Worm (Caenorhabditis elegans) whole organism, early embryonic: ENCODE results near the gene T26A5.6.

Experiments used
- ama-1 ChIP-seq: fragments of 150-350 bp; optimal IDR thresholded peaks from 2 replicates; lab custom pipeline; 2014
- ceh-13 ChIP-seq: fragments of 200-800 bp; sonication (Bioruptor generic); optimal IDR thresholded peaks from 2 replicates; lab custom pipeline; 2018; ENCODE audit warnings: mild to moderate bottlenecking, missing genetic modification characterization, missing compliant biosample characterization
- ceh-36 ChIP-seq: sonication (generic microtip); optimal IDR thresholded peaks from 2 replicates; lab custom pipeline; 2016; ENCODE audit warnings: missing genetic modification characterization, inconsistent platforms, missing compliant biosample characterization
- ets-7 ChIP-seq: sonication (generic microtip); optimal IDR thresholded peaks from 2 replicates; lab custom pipeline; 2016; ENCODE audit warnings: missing genotype, missing genetic modification characterization, missing compliant biosample characterization
- flt-1 ChIP-seq: fragments of 200-800 bp; sonication (Bioruptor generic); IDR thresholded peaks from 2 replicates; pipeline ENCODE4 v1.3.6; 2022; ENCODE audit warnings: missing genetic modification characterization, missing compliant biosample characterization
- hmg-4 ChIP-seq: fragments of 200-800 bp; sonication (Bioruptor generic); optimal IDR thresholded peaks from 2 replicates; lab custom pipeline; 2018; ENCODE audit warnings: mild to moderate bottlenecking, missing genetic modification characterization, missing compliant biosample characterization
- hnd-1 ChIP-seq: sonication (generic microtip); optimal IDR thresholded peaks from 2 replicates; lab custom pipeline; 2016; ENCODE audit warnings: missing genetic modification characterization, missing compliant biosample characterization
- scrt-1 ChIP-seq: fragments of 200-800 bp; sonication (Bioruptor generic); IDR thresholded peaks from 2 replicates; pipeline ENCODE4 v1.3.6; 2022; ENCODE audit warnings: missing genetic modification characterization, missing compliant biosample characterization
- sea-1 ChIP-seq: fragments of 200-800 bp; sonication (Bioruptor generic); conservative IDR thresholded peaks from 2 replicates; pipeline ENCODE4 v1.3.6; 2022; ENCODE audit warnings: missing genetic modification characterization, missing compliant biosample characterization
- tbx-37 ChIP-seq: fragments of 200-800 bp; sonication (Bioruptor generic); conservative IDR thresholded peaks from 2 replicates; pipeline ENCODE4 v1.3.6; 2022; ENCODE audit warnings: missing genetic modification reagents, missing genetic modification characterization, missing compliant biosample characterization

- TF ChIP-seq hnd-1 (no peak), ama-1 (lab: Kevin White, UChicago) (no peak), ceh-13 (no peak), ceh-36 (tag; lab: Kevin White, UChicago) (no peak), tbx-37 (GFP tag; lab: Robert Waterston, UW) (no peak), ets-7 (tag; lab: Kevin White, UChicago) (no peak), flt-1 (GFP tag; lab: Robert Waterston, UW) (no peak), scrt-1 (GFP tag; lab: Robert Waterston, UW) (no peak), hmg-4 (no peak), sea-1 (GFP tag; lab: Robert Waterston, UW) (no peak)
These were observed 48.1 kb downstream of the T26A5.6 start for ce11 chrIII:6402346-6402745.
